Fruit fly (Drosophila melanogaster) Kc167 (cell line): ENCODE results near the gene PGRP-LC.

ENCODE experiments used
- Myc ChIP-seq: fragments of >200 bp; optimal IDR thresholded peaks from 2 replicates; lab custom pipeline; 2017; ENCODE audit warnings: missing external identifiers
- Sin3A ChIP-seq: fragments of >200 bp; optimal IDR thresholded peaks from 2 replicates; lab custom pipeline; 2018; ENCODE audit warnings: missing external identifiers
- psq ChIP-seq: fragments of >200 bp; optimal IDR thresholded peaks from 2 replicates; lab custom pipeline; 2017; ENCODE audit warnings: missing external identifiers
- ttk ChIP-seq: sonication (Bioruptor generic); optimal IDR thresholded peaks from 2 replicates; lab custom pipeline; 2017; ENCODE audit warnings: missing external identifiers

DNA sequence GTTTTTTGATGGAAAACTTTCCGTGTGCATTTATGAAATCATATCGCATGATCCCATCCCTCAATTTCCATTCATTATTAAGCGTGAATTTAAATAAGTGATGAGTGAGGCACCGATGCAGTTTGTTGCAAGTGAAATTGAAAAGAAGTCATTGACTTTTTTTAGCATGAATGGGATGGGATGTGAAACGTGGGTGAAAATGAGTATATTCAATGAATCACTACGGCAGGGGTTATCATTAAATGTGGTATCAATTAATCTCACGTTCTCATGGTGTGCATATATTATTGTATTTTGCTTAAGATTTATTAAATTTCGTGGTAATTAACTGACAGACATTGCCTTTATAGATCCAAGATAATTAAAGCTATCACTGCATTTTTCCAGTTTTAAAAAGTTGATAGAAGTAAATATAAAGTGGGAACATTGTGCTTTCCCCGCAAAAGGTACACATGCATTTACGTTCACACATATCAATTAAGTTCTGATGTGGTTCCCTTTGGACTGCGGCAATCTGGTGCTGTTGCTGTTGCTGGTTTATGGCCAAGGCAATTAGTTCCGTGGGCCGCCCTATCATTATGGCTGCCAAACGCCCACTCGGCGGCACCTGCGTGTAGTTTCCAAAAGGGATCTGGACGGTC lies 52.9 kb downstream of the PGRP-LC start:
- TF ChIP-seq Myc (lab: Kevin White, UChicago) (no peak), Sin3A (no peak), ttk (lab: Kevin White, UChicago) (no peak), psq (lab: Kevin White, UChicago) (no peak)
